Worm (Caenorhabditis elegans): ENCODE data around the gene T03E6.9.

DNA sequence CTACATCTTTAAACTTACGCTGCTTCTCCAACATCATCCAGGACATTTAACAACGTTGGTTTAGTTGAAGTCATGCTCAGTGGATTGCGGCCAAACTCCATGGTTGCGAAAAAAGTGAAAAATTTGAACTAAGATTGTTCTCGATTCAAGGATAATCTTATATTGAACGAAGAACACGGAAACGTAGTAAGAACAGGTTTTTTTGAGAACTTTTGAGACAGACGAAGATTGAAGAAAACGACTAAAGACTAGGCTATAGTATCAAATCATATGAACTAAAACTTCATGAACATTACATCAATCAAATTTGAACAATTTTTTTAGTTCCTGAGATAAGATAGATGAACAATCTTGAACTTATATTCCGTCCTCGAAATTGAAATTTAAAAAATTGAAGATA is 46.6 kb upstream of the T03E6.9 start, which contains the start of gene W06G6.10:
- TF ChIP-seq unc-3 (GFP tag; conservative IDR thresholded peaks at IDR 0.05) (no peak), unc-3 (tag; optimal IDR thresholded peaks at IDR 0.05) (no peak), elt-2 (tag; optimal IDR thresholded peaks at IDR 0.05) (no peak), F13H6.1 (tag; optimal IDR thresholded peaks at IDR 0.05) (no peak), hlh-30 (tag; optimal IDR thresholded peaks at IDR 0.05; ENCODE audit: insufficient read depth) (no peak), nfya-1 (tag; optimal IDR thresholded peaks at IDR 0.05) (no peak), mec-3 (tag; optimal IDR thresholded peaks at IDR 0.05; ENCODE audit: borderline replicate concordance) (no peak), fax-1 (tag; optimal IDR thresholded peaks at IDR 0.05) (no peak), dve-1 (tag; optimal IDR thresholded peaks at IDR 0.05) (no peak), hlh-15 (tag; optimal IDR thresholded peaks at IDR 0.05) (no peak), rnt-1 (tag; optimal IDR thresholded peaks at IDR 0.05) (no peak), hlh-6 (tag; optimal IDR thresholded peaks at IDR 0.05) (no peak), hlh-13 (GFP tag; optimal IDR thresholded peaks at IDR 0.05) (no peak), pha-4 (tag; optimal IDR thresholded peaks at IDR 0.05) (no peak)
